Worm (Caenorhabditis elegans): ENCODE measurements around the gene dpf-6.

dpf-6 gene

ce11 chrIII:8037941-8038340, at the start of gene dpf-6:
Gene dpf-6, plus strand, starts transcription at chrIII:8038241.
- TF ChIP-seq hmg-11 (tag; optimal IDR thresholded peaks at IDR 0.05) (no peak), nhr-67 (tag; optimal IDR thresholded peaks at IDR 0.05) (no peak), lsy-12 (tag; optimal IDR thresholded peaks at IDR 0.05) (no peak), jun-1 (tag; optimal IDR thresholded peaks at IDR 0.05) (no peak), R02D3.7 (tag; optimal IDR thresholded peaks at IDR 0.05) (no peak), egl-5 (tag; optimal IDR thresholded peaks at IDR 0.05) (no peak), pha-4 (tag; optimal IDR thresholded peaks at IDR 0.05) (no peak), fkh-10 (GFP tag; optimal IDR thresholded peaks at IDR 0.05) (no peak), nhr-23 (tag; optimal IDR thresholded peaks at IDR 0.05) (no peak), tbx-2 (tag; optimal IDR thresholded peaks at IDR 0.05) (no peak), nhr-77 (tag; optimal IDR thresholded peaks at IDR 0.05) (no peak), ZK546.5 (tag; optimal IDR thresholded peaks at IDR 0.05) (no peak), aly-2 (tag; optimal IDR thresholded peaks at IDR 0.05) (no peak), pqm-1 (tag; optimal IDR thresholded peaks at IDR 0.05) (no peak), elt-3 (tag; optimal IDR thresholded peaks at IDR 0.05) (no peak), lin-39 (tag; optimal IDR thresholded peaks at IDR 0.05) (no peak), fos-1 (tag; optimal IDR thresholded peaks at IDR 0.05) (no peak), nhr-76 (tag; optimal IDR thresholded peaks at IDR 0.05) (no peak), nhr-43 (tag; optimal IDR thresholded peaks at IDR 0.05; ENCODE audit: poor library complexity, severe bottlenecking) (no peak)

ce11 chrIII:7996353-7996752, 41.7 kb upstream of the dpf-6 start, which contains the start of gene npr-17:
Gene npr-17, minus strand, starts transcription at chrIII:7996453.
- no peak for TF ChIP-seq mdl-1 (tag; optimal IDR thresholded peaks at IDR 0.05)
- no peak for TF ChIP-seq eor-1 (tag; optimal IDR thresholded peaks at IDR 0.05)
- TF ChIP-seq ceh-82 (tag; optimal IDR thresholded peaks at IDR 0.05) = no peak
- TF ChIP-seq nhr-12 (tag; optimal IDR thresholded peaks at IDR 0.05) = no peak
- no peak for TF ChIP-seq unc-39 (tag; optimal IDR thresholded peaks at IDR 0.05)
- no peak for TF ChIP-seq lin-15B (tag; optimal IDR thresholded peaks at IDR 0.05)
- TF ChIP-seq ceh-16 (tag; optimal IDR thresholded peaks at IDR 0.05) = no peak

- TF ChIP-seq mml-1 (tag; optimal IDR thresholded peaks at IDR 0.05) (no peak), ama-1 (optimal IDR thresholded peaks at IDR 0.05) (no peak), pha-4 (tag; optimal IDR thresholded peaks at IDR 0.05) (no peak), nhr-11 (tag; optimal IDR thresholded peaks at IDR 0.05) (no peak), unc-39 (tag; optimal IDR thresholded peaks at IDR 0.05) (no peak), nhr-43 (tag; optimal IDR thresholded peaks at IDR 0.05; ENCODE audit: poor library complexity, severe bottlenecking) (no peak)
These were observed 40.5 kb upstream of the dpf-6 start for ce11 chrIII:7997447-7998046.

ce11 chrIII:8001557-8001956, 36.5 kb upstream of the dpf-6 start:
- TF ChIP-seq daf-12 (tag; optimal IDR thresholded peaks at IDR 0.05) (no peak), elt-1 (tag; optimal IDR thresholded peaks at IDR 0.05) (no peak), nhr-76 (tag; optimal IDR thresholded peaks at IDR 0.05) (no peak), lin-39 (tag; optimal IDR thresholded peaks at IDR 0.05) (no peak), ceh-9 (tag; optimal IDR thresholded peaks at IDR 0.05) (no peak), skn-1 (tag; optimal IDR thresholded peaks at IDR 0.05) (no peak)

- TF ChIP-seq nhr-67 (tag; optimal IDR thresholded peaks at IDR 0.05) (no peak), nhr-25 (tag; optimal IDR thresholded peaks at IDR 0.05) (no peak), tbx-2 (tag; optimal IDR thresholded peaks at IDR 0.05) (no peak), lin-15B (tag; optimal IDR thresholded peaks at IDR 0.05) (no peak), ceh-82 (tag; optimal IDR thresholded peaks at IDR 0.05) (no peak), ZK546.5 (tag; optimal IDR thresholded peaks at IDR 0.05) (no peak), eor-1 (tag; optimal IDR thresholded peaks at IDR 0.05) (no peak), lsy-12 (tag; optimal IDR thresholded peaks at IDR 0.05) (no peak), nfya-1 (tag; optimal IDR thresholded peaks at IDR 0.05; ENCODE audit: insufficient read depth) (no peak), nhr-11 (tag; optimal IDR thresholded peaks at IDR 0.05) (no peak), unc-39 (tag; optimal IDR thresholded peaks at IDR 0.05) (no peak), hmg-11 (tag; optimal IDR thresholded peaks at IDR 0.05) (no peak), ztf-4 (tag; optimal IDR thresholded peaks at IDR 0.05) (no peak)
These were observed 34.0 kb upstream of the dpf-6 start, which contains the start of gene C06G4.6 for ce11 chrIII:8004091-8004490. Gene C06G4.6, plus strand, starts transcription at chrIII:8004391.
